Worm (Caenorhabditis elegans): ENCODE results near the gene bath-5.
"Not testable (repeated sequence)": the region's sequence is repeated elsewhere in the genome, so short reads cannot be mapped to it uniquely, and the experiment has no call there.

ce11 chrII:2046556-2046955 is 14.8 kb upstream of the bath-5 start, which contains the start of gene math-1:
- not testable (repeated sequence) for TF ChIP-seq fkh-8 (tag; optimal IDR thresholded peaks at IDR 0.05); unc-30 (tag; optimal IDR thresholded peaks at IDR 0.05); nhr-11 (tag; optimal IDR thresholded peaks at IDR 0.05); nhr-237 (tag; optimal IDR thresholded peaks at IDR 0.05); ceh-63 (GFP tag; optimal IDR thresholded peaks at IDR 0.05); elt-2 (tag; optimal IDR thresholded peaks at IDR 0.05); C16A3.4 (tag; optimal IDR thresholded peaks at IDR 0.05); nhr-77 (tag; optimal IDR thresholded peaks at IDR 0.05); aly-2 (tag; optimal IDR thresholded peaks at IDR 0.05)
